Worm (Caenorhabditis elegans) whole organism, L3 larva: ENCODE data around the gene oac-56.

ENCODE experiments used
- R02D3.7 ChIP-seq: fragments of 150-350 bp; optimal IDR thresholded peaks from 2 replicates; lab custom pipeline; 2014; ENCODE audit warnings: missing biosample characterization, missing genetic modification characterization
- ZK546.5 ChIP-seq: sonication (generic microtip); optimal IDR thresholded peaks from 2 replicates; lab custom pipeline; 2017; ENCODE audit warnings: missing biosample characterization, missing genetic modification characterization
- aly-2 ChIP-seq: fragments of 150-350 bp; optimal IDR thresholded peaks from 2 replicates; lab custom pipeline; 2014; ENCODE audit warnings: missing biosample characterization, missing genetic modification characterization
- ama-1 ChIP-seq: fragments of 150-350 bp; optimal IDR thresholded peaks from 2 replicates; lab custom pipeline; 2018
- ceh-16 ChIP-seq: sonication (generic microtip); optimal IDR thresholded peaks from 2 replicates; lab custom pipeline; 2017; ENCODE audit warnings: missing biosample characterization, missing genetic modification characterization
- ceh-28 ChIP-seq: fragments of 150-350 bp; optimal IDR thresholded peaks from 2 replicates; lab custom pipeline; 2014; ENCODE audit warnings: missing biosample characterization, missing genetic modification reagents, missing genetic modification characterization
- ceh-82 ChIP-seq: fragments of 150-350 bp; optimal IDR thresholded peaks from 2 replicates; lab custom pipeline; 2014; ENCODE audit warnings: missing biosample characterization, missing genetic modification characterization
- ceh-9 ChIP-seq: sonication (generic microtip); optimal IDR thresholded peaks from 2 replicates; lab custom pipeline; 2018; ENCODE audit warnings: missing biosample characterization, missing genetic modification characterization
- daf-12 ChIP-seq: fragments of 150-350 bp; optimal IDR thresholded peaks from 2 replicates; lab custom pipeline; 2014; ENCODE audit warnings: missing biosample characterization, missing genetic modification reagents, missing genetic modification characterization
- egl-27 ChIP-seq: sonication (generic microtip); optimal IDR thresholded peaks from 4 replicates; lab custom pipeline; 2017; ENCODE audit warnings: missing biosample characterization, missing genetic modification reagents, missing genetic modification characterization
- elt-1 ChIP-seq: fragments of 150-350 bp; optimal IDR thresholded peaks from 2 replicates; lab custom pipeline; 2014; ENCODE audit warnings: missing biosample characterization, missing genetic modification characterization
- elt-2 ChIP-seq: sonication (generic microtip); optimal IDR thresholded peaks from 2 replicates; lab custom pipeline; 2016; ENCODE audit warnings: missing genetic modification reagents, mild to moderate bottlenecking, missing genetic modification characterization, missing compliant biosample characterization
- elt-3 ChIP-seq, 3 experiments: fragments of 150-350 bp in 1 of 3; sonication (generic microtip) in 2 of 3; optimal IDR thresholded peaks; 2 replicates in 2 of 3; 4 replicates in 1 of 3; lab custom pipeline; 2014 to 2017; ENCODE audit warnings: missing biosample characterization in 3 of 3, missing genetic modification characterization in 3 of 3
- eor-1 ChIP-seq, 2 experiments: fragments of 150-350 bp; optimal IDR thresholded peaks; 2 replicates each; lab custom pipeline; 2014 to 2018; ENCODE audit warnings: missing biosample characterization in 2 of 2, missing genetic modification characterization in 2 of 2
- fkh-10 ChIP-seq: sonication (generic microtip); optimal IDR thresholded peaks from 2 replicates; lab custom pipeline; 2017; ENCODE audit warnings: missing biosample characterization, missing genetic modification reagents, missing genetic modification characterization
- fkh-2 ChIP-seq: fragments of 150-350 bp; optimal IDR thresholded peaks from 2 replicates; lab custom pipeline; 2014; ENCODE audit warnings: missing biosample characterization, missing genetic modification reagents, missing genetic modification characterization
- fos-1 ChIP-seq: fragments of 150-350 bp; optimal IDR thresholded peaks from 2 replicates; lab custom pipeline; 2014; ENCODE audit warnings: missing biosample characterization, missing genetic modification characterization
- hmg-11 ChIP-seq: sonication (generic microtip); optimal IDR thresholded peaks from 2 replicates; lab custom pipeline; 2016; ENCODE audit warnings: missing genetic modification characterization, missing compliant biosample characterization
- lin-15B ChIP-seq: fragments of 150-350 bp; optimal IDR thresholded peaks from 2 replicates; lab custom pipeline; 2014; ENCODE audit warnings: missing biosample characterization, missing genetic modification characterization
- lin-39 ChIP-seq: fragments of 150-350 bp; optimal IDR thresholded peaks from 2 replicates; lab custom pipeline; 2018; ENCODE audit warnings: missing biosample characterization, missing genetic modification reagents, missing genetic modification characterization
- lsy-12 ChIP-seq: sonication (generic microtip); optimal IDR thresholded peaks from 2 replicates; lab custom pipeline; 2016; ENCODE audit warnings: mild to moderate bottlenecking, missing genetic modification characterization, missing compliant biosample characterization
- mdl-1 ChIP-seq: fragments of 150-350 bp; optimal IDR thresholded peaks from 2 replicates; lab custom pipeline; 2014; ENCODE audit warnings: missing biosample characterization, missing genetic modification characterization
- mml-1 ChIP-seq: fragments of 150-350 bp; sonication (generic microtip); optimal IDR thresholded peaks from 3 replicates; lab custom pipeline; 2014; ENCODE audit warnings: missing biosample characterization, missing genetic modification characterization
- nfya-1 ChIP-seq: sonication (generic microtip); optimal IDR thresholded peaks from 2 replicates; lab custom pipeline; 2017; ENCODE audit warnings: missing genetic modification characterization, mild to moderate bottlenecking, missing compliant biosample characterization, antibody characterized with exemption, moderate library complexity; ENCODE audit not compliant: insufficient read depth
- nhr-11 ChIP-seq: fragments of 150-350 bp; optimal IDR thresholded peaks from 2 replicates; lab custom pipeline; 2014; ENCODE audit warnings: missing biosample characterization, missing genetic modification characterization
- nhr-12 ChIP-seq: fragments of 150-350 bp; optimal IDR thresholded peaks from 2 replicates; lab custom pipeline; 2014; ENCODE audit warnings: missing biosample characterization, missing genetic modification characterization
- nhr-23 ChIP-seq: fragments of 150-350 bp; optimal IDR thresholded peaks from 2 replicates; lab custom pipeline; 2014; ENCODE audit warnings: missing biosample characterization, missing genetic modification reagents, missing genetic modification characterization
- nhr-237 ChIP-seq: fragments of 150-350 bp; optimal IDR thresholded peaks from 2 replicates; lab custom pipeline; 2014; ENCODE audit warnings: missing biosample characterization, missing genetic modification characterization
- nhr-25 ChIP-seq: sonication (generic microtip); optimal IDR thresholded peaks from 2 replicates; lab custom pipeline; 2017; ENCODE audit warnings: missing biosample characterization, missing genetic modification characterization
- nhr-28 ChIP-seq: fragments of 150-350 bp; optimal IDR thresholded peaks from 2 replicates; lab custom pipeline; 2014; ENCODE audit warnings: missing biosample characterization, missing genetic modification characterization
- nhr-43 ChIP-seq: sonication (generic microtip); optimal IDR thresholded peaks from 2 replicates; lab custom pipeline; 2016; ENCODE audit warnings: mild to moderate bottlenecking, missing genetic modification characterization, missing compliant biosample characterization; ENCODE audit not compliant: poor library complexity, severe bottlenecking
- nhr-67 ChIP-seq: fragments of 150-350 bp; optimal IDR thresholded peaks from 2 replicates; lab custom pipeline; 2014; ENCODE audit warnings: missing biosample characterization, missing genetic modification characterization
- nhr-76 ChIP-seq: fragments of 150-350 bp; sonication (generic microtip); optimal IDR thresholded peaks from 5 replicates; lab custom pipeline; 2014; ENCODE audit warnings: missing biosample characterization, missing genetic modification characterization
- nhr-77 ChIP-seq: fragments of 150-350 bp; optimal IDR thresholded peaks from 2 replicates; lab custom pipeline; 2014; ENCODE audit warnings: missing biosample characterization, missing genetic modification characterization
- pha-4 ChIP-seq: fragments of 150-350 bp; optimal IDR thresholded peaks from 2 replicates; lab custom pipeline; 2014; ENCODE audit warnings: missing biosample characterization, missing genetic modification reagents, missing genetic modification characterization
- pqm-1 ChIP-seq: fragments of 150-350 bp; optimal IDR thresholded peaks from 2 replicates; lab custom pipeline; 2017; ENCODE audit warnings: missing biosample characterization, missing genetic modification characterization, inconsistent platforms
- sea-2 ChIP-seq: fragments of 150-350 bp; sonication (generic microtip); optimal IDR thresholded peaks from 4 replicates; lab custom pipeline; 2014; ENCODE audit warnings: missing biosample characterization, missing genetic modification reagents, missing genetic modification characterization
- snpc-4 ChIP-seq: fragments of 150-350 bp; optimal IDR thresholded peaks from 2 replicates; lab custom pipeline; 2014; ENCODE audit warnings: missing biosample characterization, missing genetic modification characterization
- unc-39 ChIP-seq: sonication (generic microtip); optimal IDR thresholded peaks from 4 replicates; lab custom pipeline; 2017; ENCODE audit warnings: missing biosample characterization, missing genetic modification characterization
- unc-62 ChIP-seq: fragments of 150-350 bp; sonication (generic microtip); optimal IDR thresholded peaks from 4 replicates; lab custom pipeline; 2014; ENCODE audit warnings: missing biosample characterization, missing genetic modification reagents, missing genetic modification characterization
- zag-1 ChIP-seq: fragments of 150-350 bp; optimal IDR thresholded peaks from 2 replicates; lab custom pipeline; 2014; ENCODE audit warnings: missing biosample characterization, missing genetic modification characterization
- ztf-11 ChIP-seq: fragments of 150-350 bp; optimal IDR thresholded peaks from 2 replicates; lab custom pipeline; 2014; ENCODE audit warnings: missing biosample characterization, missing genetic modification characterization
- ztf-4 ChIP-seq: fragments of 150-350 bp; optimal IDR thresholded peaks from 2 replicates; lab custom pipeline; 2014; ENCODE audit warnings: missing biosample characterization, missing genetic modification characterization

oac-56 gene

DNA sequence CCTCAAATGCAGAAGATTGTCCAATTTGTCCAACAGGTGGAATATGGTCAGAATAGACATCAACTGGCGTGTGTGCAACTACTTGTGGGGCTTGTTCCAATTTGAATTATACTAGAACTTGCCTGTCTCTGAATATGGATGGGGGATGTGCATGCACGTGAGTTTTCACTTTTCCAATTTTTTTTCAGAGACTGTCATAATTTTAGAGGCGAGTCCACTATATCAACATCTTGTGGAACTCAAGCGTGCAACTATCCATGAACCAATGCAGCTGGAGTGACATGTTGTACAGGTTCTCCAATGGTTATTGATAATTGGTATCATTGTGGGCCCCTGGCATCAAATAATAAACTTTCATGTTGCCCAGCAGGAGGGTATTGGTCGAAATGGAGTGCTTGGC is 12.8 kb downstream of the oac-56 start, which contains the start of gene Y67A10A.2:
Gene Y67A10A.2, plus strand, starts transcription at position 301 of the 400 bp plus-strand sequence.
- TF ChIP-seq nhr-25 (tag; lab: Kevin White, UChicago) (no peak), nhr-11 (tag; lab: Kevin White, UChicago) (no peak), sea-2 (GFP tag; lab: Kevin White, UChicago) (no peak), ztf-4 (tag; lab: Kevin White, UChicago) (no peak), nhr-76 (tag; lab: Kevin White, UChicago) (no peak), lin-39 (no peak), unc-62 (GFP tag; lab: Kevin White, UChicago) (no peak), elt-3 (tag; optimal IDR thresholded peaks at IDR 0.05; lab: Kevin White, UChicago) (no peak), eor-1 (tag; optimal IDR thresholded peaks at IDR 0.05; lab: Kevin White, UChicago) (no peak), nhr-67 (no peak), lsy-12 (no peak)

DNA sequence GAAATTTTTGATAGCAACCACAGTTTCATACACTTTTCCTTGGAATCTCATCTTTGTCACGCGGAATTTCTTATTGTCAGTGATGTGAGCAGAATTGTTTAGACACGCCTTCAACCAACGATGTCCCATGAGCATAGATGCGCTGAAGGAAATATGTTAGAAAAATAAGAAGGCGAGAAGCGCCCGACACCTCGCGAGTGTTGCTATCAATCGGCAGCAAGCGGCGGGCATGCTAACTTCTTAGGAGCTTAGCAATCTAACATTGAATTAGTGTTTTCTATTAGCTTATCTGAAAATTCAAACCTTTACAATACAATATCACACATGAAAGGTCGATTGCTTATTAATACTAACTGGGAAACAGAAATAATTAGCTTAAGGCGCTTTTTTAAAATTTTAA is 14.8 kb downstream of the oac-56 start:
- no peak for TF ChIP-seq nhr-12 (tag; lab: Kevin White, UChicago)
- TF ChIP-seq unc-39 (tag; lab: Kevin White, UChicago): no peak
- TF ChIP-seq ama-1 (lab: Kevin White, UChicago): no peak
- no peak for TF ChIP-seq lin-15B (tag; lab: Kevin White, UChicago)
- TF ChIP-seq nhr-25 (tag; lab: Kevin White, UChicago): no peak
- TF ChIP-seq fkh-10 (GFP tag; lab: Kevin White, UChicago): no peak
- TF ChIP-seq ceh-82 (tag; lab: Kevin White, UChicago): no peak
- TF ChIP-seq nhr-77 (tag; lab: Kevin White, UChicago): no peak
- TF ChIP-seq nhr-76 (tag; lab: Kevin White, UChicago): no peak
- TF ChIP-seq elt-3 (tag; optimal IDR thresholded peaks at IDR 0.05; lab: Kevin White, UChicago): no peak
- TF ChIP-seq nhr-11 (tag; lab: Kevin White, UChicago): no peak
- TF ChIP-seq zag-1 (tag; lab: Kevin White, UChicago): no peak
- TF ChIP-seq ZK546.5 (tag; lab: Kevin White, UChicago): no peak
- no peak for TF ChIP-seq lsy-12
- no peak for TF ChIP-seq ztf-11 (tag; lab: Kevin White, UChicago)

DNA sequence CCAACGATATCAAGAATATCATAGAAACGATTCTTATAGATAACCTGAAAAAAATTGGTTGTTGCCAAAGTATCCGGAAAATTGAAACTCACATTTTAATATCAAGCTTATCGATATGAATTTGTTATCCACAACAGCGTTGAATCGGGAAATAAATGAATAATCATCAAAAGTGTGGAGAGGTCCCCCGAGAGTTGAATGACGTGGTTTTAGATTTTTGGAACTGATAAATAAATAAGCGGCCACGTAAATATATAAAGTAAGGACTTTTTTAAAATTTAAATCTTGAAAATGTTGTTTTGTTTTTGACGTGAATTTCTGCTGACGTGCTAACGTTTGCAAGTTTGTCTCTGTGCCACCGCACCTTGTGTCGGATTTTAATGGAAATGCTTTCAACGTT is 16.2 kb downstream of the oac-56 start, which contains the start of gene Y67A10A.3:
Gene Y67A10A.3, minus strand, starts transcription at position 101 of the 400 bp plus-strand sequence.
- TF ChIP-seq unc-39 (tag; lab: Kevin White, UChicago) (no peak), R02D3.7 (tag; lab: Kevin White, UChicago) (no peak), nhr-28 (tag; lab: Kevin White, UChicago) (no peak), snpc-4 (tag; lab: Kevin White, UChicago) (no peak), lin-15B (tag; lab: Kevin White, UChicago) (no peak), nhr-237 (no peak), mml-1 (tag; lab: Kevin White, UChicago) (no peak), nhr-76 (tag; lab: Kevin White, UChicago) (no peak), aly-2 (tag; lab: Kevin White, UChicago) (no peak), sea-2 (GFP tag; lab: Kevin White, UChicago) (no peak), fos-1 (no peak), daf-12 (tag; lab: Kevin White, UChicago) (no peak), pha-4 (tag; lab: Kevin White, UChicago) (no peak), mdl-1 (tag; lab: Kevin White, UChicago) (no peak), ztf-11 (tag; lab: Kevin White, UChicago) (no peak), hmg-11 (tag; lab: Kevin White, UChicago) (no peak), elt-1 (tag; lab: Kevin White, UChicago) (no peak), nhr-12 (tag; lab: Kevin White, UChicago) (no peak)

DNA sequence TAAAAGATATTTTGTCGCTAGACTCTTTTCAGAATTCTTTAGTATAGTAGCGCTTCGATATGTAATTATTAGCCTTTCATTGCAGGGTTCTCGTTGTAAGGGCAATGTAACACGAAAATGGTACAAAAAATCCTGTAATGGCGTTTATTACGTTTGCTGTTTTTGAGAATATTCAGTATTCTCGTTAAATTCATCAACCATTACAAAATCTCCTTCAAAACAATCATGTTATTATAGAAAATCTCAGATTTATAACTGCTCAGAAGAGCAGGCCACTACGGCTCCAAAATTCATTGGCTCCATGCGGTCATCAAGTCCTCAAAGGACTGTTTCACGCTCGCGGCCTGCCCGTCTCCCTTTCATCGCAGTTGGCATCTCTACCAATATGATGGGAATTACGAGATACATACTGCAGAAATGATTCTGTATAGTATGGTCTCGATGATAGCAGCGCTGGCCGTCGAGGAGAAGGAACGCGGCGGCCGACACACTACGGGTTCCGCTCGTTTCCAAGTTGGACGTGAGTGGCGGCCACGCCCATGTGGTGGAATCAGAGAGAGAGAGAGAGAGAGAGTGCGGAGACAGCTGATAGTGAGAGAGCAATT is 23.8 kb downstream of the oac-56 start:
- no peak for TF ChIP-seq elt-1 (tag; lab: Kevin White, UChicago)
- TF ChIP-seq egl-27 (tag; lab: Kevin White, UChicago): no peak
- TF ChIP-seq ztf-11 (tag; lab: Kevin White, UChicago): no peak
- peak; percentile 76 for TF ChIP-seq ama-1 (lab: Kevin White, UChicago)
- TF ChIP-seq R02D3.7 (tag; lab: Kevin White, UChicago): peak; percentile 32
- peak; percentile 29 for TF ChIP-seq pqm-1
- peak; percentile 83 for TF ChIP-seq elt-2 (tag; lab: Kevin White, UChicago)
- no peak for TF ChIP-seq nfya-1 (tag; lab: Kevin White, UChicago)
- TF ChIP-seq mml-1 (tag; lab: Kevin White, UChicago): no peak
- no peak for TF ChIP-seq daf-12 (tag; lab: Kevin White, UChicago)
- TF ChIP-seq hmg-11 (tag; lab: Kevin White, UChicago): peak; percentile 38
- TF ChIP-seq mdl-1 (tag; lab: Kevin White, UChicago): no peak
- peak; percentile 37 for TF ChIP-seq nhr-23 (tag; lab: Kevin White, UChicago)
- TF ChIP-seq zag-1 (tag; lab: Kevin White, UChicago): no peak
- no peak for TF ChIP-seq fkh-2 (tag; lab: Kevin White, UChicago)
- no peak for TF ChIP-seq elt-3 (tag; optimal IDR thresholded peaks at IDR 0.05; lab: Kevin White, UChicago)
- TF ChIP-seq ztf-4 (tag; lab: Kevin White, UChicago): no peak
- no peak for TF ChIP-seq ceh-9 (tag; lab: Kevin White, UChicago)
- TF ChIP-seq nhr-11 (tag; lab: Kevin White, UChicago): no peak
- no peak for TF ChIP-seq aly-2 (tag; lab: Kevin White, UChicago)
- TF ChIP-seq ceh-16 (tag; lab: Kevin White, UChicago): no peak
- peak; percentile 26 for TF ChIP-seq lin-15B (tag; lab: Kevin White, UChicago)
- peak; percentile 62 for TF ChIP-seq lsy-12
- TF ChIP-seq lin-39: peak; percentile 29
- no peak for TF ChIP-seq eor-1 (tag; optimal IDR thresholded peaks at IDR 0.05; lab: Kevin White, UChicago)
- peak; percentile 60 for TF ChIP-seq nhr-43 (tag; lab: Kevin White, UChicago)
- TF ChIP-seq ceh-28 (tag; lab: Kevin White, UChicago): no peak
- no peak for TF ChIP-seq pha-4 (tag; lab: Kevin White, UChicago)
